Worm (Caenorhabditis elegans): ENCODE results near the gene C18D11.9.
"Not testable (repeated sequence)": the region's sequence is repeated elsewhere in the genome, so short reads cannot be mapped to it uniquely, and the experiment has no call there.

ce11 chrIII:11773581-11773980 lies 35.3 kb upstream of the C18D11.9 start, which contains the start of gene gbf-1:
- TF ChIP-seq hmg-1.1 (GFP tag; IDR thresholded peaks at IDR 0.05); aly-2 (tag; optimal IDR thresholded peaks at IDR 0.05); nhr-48 (tag; optimal IDR thresholded peaks at IDR 0.05); ZK546.5 (tag; optimal IDR thresholded peaks at IDR 0.05): not testable (repeated sequence)

Measured in whole organism, L4 larva.